Fruit fly (Drosophila melanogaster) whole organism, prepupa: Measurements from ENCODE around the gene mex1.
A peak's percentile ranks its signal among the peaks of the same experiment; 100 is the strongest.

Source experiments
- Blimp-1 ChIP-seq: fragments of 200-800 bp; sonication (Bioruptor generic); optimal IDR thresholded peaks from 3 replicates; lab custom pipeline; 2017; ENCODE audit warnings: missing biosample characterization, missing genetic modification characterization, mild to moderate bottlenecking, moderate library complexity, missing genetic modification reagents
- CG10631 ChIP-seq: fragments of 200-800 bp; sonication (Bioruptor generic); optimal IDR thresholded peaks from 2 replicates; lab custom pipeline; 2016; ENCODE audit warnings: missing biosample characterization, missing genetic modification characterization
- CG10669 ChIP-seq: fragments of 200-800 bp; sonication (Bioruptor generic); optimal IDR thresholded peaks from 3 replicates; lab custom pipeline; 2018; ENCODE audit warnings: missing biosample characterization, mild to moderate bottlenecking, missing genetic modification characterization, moderate library complexity
- CG11294 ChIP-seq: fragments of 200-800 bp; sonication (Bioruptor generic); IDR thresholded peaks from 2 replicates; pipeline ENCODE4 v1.3.6; 2022; ENCODE audit warnings: missing biosample characterization, missing genetic modification characterization
- CG11762 ChIP-seq: fragments of 200-800 bp; sonication (Bioruptor generic); optimal IDR thresholded peaks from 3 replicates; lab custom pipeline; 2016; ENCODE audit warnings: missing biosample characterization, missing genetic modification characterization; ENCODE audit not compliant: insufficient read depth
- CG15336 ChIP-seq: fragments of 200-800 bp; sonication (Bioruptor generic); IDR thresholded peaks from 2 replicates; pipeline ENCODE4 v1.3.6; 2022; ENCODE audit warnings: missing biosample characterization, missing genetic modification characterization
- CG16779 ChIP-seq: fragments of 200-800 bp; sonication (Bioruptor generic); optimal IDR thresholded peaks from 3 replicates; lab custom pipeline; 2017; ENCODE audit warnings: missing biosample characterization, mild to moderate bottlenecking, missing genetic modification characterization
- CG32006 ChIP-seq: fragments of 200-800 bp; sonication (Bioruptor generic); optimal IDR thresholded peaks from 3 replicates; lab custom pipeline; 2017; ENCODE audit warnings: missing biosample characterization, mild to moderate bottlenecking, missing genetic modification characterization
- CG34406 ChIP-seq: fragments of 200-800 bp; sonication (Bioruptor generic); optimal IDR thresholded peaks from 3 replicates; lab custom pipeline; 2016; ENCODE audit warnings: missing biosample characterization, missing genetic modification characterization
- CG3919 ChIP-seq: fragments of 200-800 bp; sonication (Bioruptor generic); optimal IDR thresholded peaks from 3 replicates; lab custom pipeline; 2016; ENCODE audit warnings: missing biosample characterization, missing genetic modification characterization
- CG6276 ChIP-seq: fragments of 200-800 bp; sonication (Bioruptor generic); optimal IDR thresholded peaks from 2 replicates; lab custom pipeline; 2017; ENCODE audit warnings: missing biosample characterization, mild to moderate bottlenecking, missing genetic modification characterization
- CG6792 ChIP-seq: fragments of 200-800 bp; sonication (Bioruptor generic); optimal IDR thresholded peaks from 3 replicates; lab custom pipeline; 2016; ENCODE audit warnings: missing biosample characterization, missing genetic modification characterization
- CG6808 ChIP-seq: fragments of 200-800 bp; sonication (Bioruptor generic); optimal IDR thresholded peaks from 3 replicates; lab custom pipeline; 2017; ENCODE audit warnings: missing biosample characterization, missing genetic modification characterization, mild to moderate bottlenecking, moderate library complexity, missing genetic modification reagents
- CG6854 ChIP-seq: fragments of 200-800 bp; sonication (Bioruptor generic); optimal IDR thresholded peaks from 2 replicates; lab custom pipeline; 2017; ENCODE audit warnings: missing biosample characterization, mild to moderate bottlenecking, missing genetic modification characterization
- CG7368 ChIP-seq: fragments of 200-800 bp; sonication (Bioruptor generic); optimal IDR thresholded peaks from 3 replicates; lab custom pipeline; 2016; ENCODE audit warnings: missing biosample characterization, missing genetic modification characterization
- CG8119 ChIP-seq: fragments of 200-800 bp; sonication (Bioruptor generic); IDR thresholded peaks from 3 replicates; pipeline ENCODE4 v1.3.6; 2022; ENCODE audit warnings: missing biosample characterization, missing genetic modification characterization
- CG8319 ChIP-seq: fragments of 200-800 bp; sonication (Bioruptor generic); optimal IDR thresholded peaks from 3 replicates; lab custom pipeline; 2016; ENCODE audit warnings: missing biosample characterization, missing genetic modification characterization
- CG9139 ChIP-seq: fragments of 200-800 bp; sonication (Bioruptor generic); optimal IDR thresholded peaks from 3 replicates; lab custom pipeline; 2017; ENCODE audit warnings: missing biosample characterization, mild to moderate bottlenecking, missing genetic modification characterization
- Eip78C ChIP-seq: fragments of 200-800 bp; sonication (Bioruptor generic); peaks from one replicate; lab custom pipeline; 2016; ENCODE audit warnings: missing biosample characterization, missing genetic modification characterization
- Ets96B ChIP-seq: fragments of 200-800 bp; optimal IDR thresholded peaks from 2 replicates; lab custom pipeline; 2019; ENCODE audit warnings: missing biosample characterization, mild to moderate bottlenecking, missing genetic modification characterization, moderate library complexity
- Hr38 ChIP-seq: sonication (Bioruptor generic); optimal IDR thresholded peaks from 2 replicates; lab custom pipeline; 2016; ENCODE audit warnings: missing biosample characterization, missing genetic modification characterization
- Hr4 ChIP-seq: fragments of 200-800 bp; sonication (Bioruptor generic); optimal IDR thresholded peaks from 3 replicates; lab custom pipeline; 2016; ENCODE audit warnings: missing biosample characterization, missing genetic modification characterization
- Lpt ChIP-seq: fragments of 200-800 bp; sonication (Bioruptor generic); optimal IDR thresholded peaks from 3 replicates; lab custom pipeline; 2016; ENCODE audit warnings: missing biosample characterization, missing genetic modification characterization
- Met ChIP-seq: fragments of 200-800 bp; sonication (Bioruptor generic); optimal IDR thresholded peaks from 3 replicates; lab custom pipeline; 2016; ENCODE audit warnings: missing biosample characterization, missing genetic modification characterization
- OdsH ChIP-seq: fragments of 200-800 bp; sonication (Bioruptor generic); optimal IDR thresholded peaks from 3 replicates; lab custom pipeline; 2016; ENCODE audit warnings: missing biosample characterization, missing genetic modification characterization
- Smox ChIP-seq: fragments of 200-800 bp; sonication (Bioruptor generic); optimal IDR thresholded peaks from 3 replicates; lab custom pipeline; 2016; ENCODE audit warnings: missing biosample characterization, missing genetic modification characterization
- Sox14 ChIP-seq: fragments of 200-800 bp; sonication (Bioruptor generic); optimal IDR thresholded peaks from 3 replicates; lab custom pipeline; 2016; ENCODE audit warnings: missing biosample characterization, missing genetic modification characterization
- achi ChIP-seq: fragments of 200-800 bp; sonication (Bioruptor generic); optimal IDR thresholded peaks from 3 replicates; lab custom pipeline; 2016; ENCODE audit warnings: missing biosample characterization, missing genetic modification characterization
- cyc ChIP-seq: fragments of 200-800 bp; sonication (Bioruptor generic); optimal IDR thresholded peaks from 3 replicates; lab custom pipeline; 2016; ENCODE audit warnings: missing biosample characterization, missing genetic modification characterization
- dac ChIP-seq: fragments of 200-800 bp; sonication (Bioruptor generic); optimal IDR thresholded peaks from 2 replicates; lab custom pipeline; 2017; ENCODE audit warnings: missing biosample characterization, mild to moderate bottlenecking, missing genetic modification characterization
- dsx ChIP-seq: fragments of 200-800 bp; optimal IDR thresholded peaks from 3 replicates; lab custom pipeline; 2019; ENCODE audit warnings: missing biosample characterization, mild to moderate bottlenecking, missing genetic modification characterization, moderate library complexity; ENCODE audit not compliant: poor library complexity, severe bottlenecking
- eg ChIP-seq: fragments of 200-800 bp; sonication (Bioruptor generic); IDR thresholded peaks from 3 replicates; pipeline ENCODE4 v1.3.6; 2022; ENCODE audit warnings: missing biosample characterization, missing genetic modification characterization
- esn ChIP-seq: fragments of 200-800 bp; sonication (Bioruptor generic); optimal IDR thresholded peaks from 2 replicates; lab custom pipeline; 2016; ENCODE audit warnings: missing biosample characterization, mild to moderate bottlenecking, missing genetic modification characterization, moderate library complexity
- fd85E ChIP-seq: fragments of 200-800 bp; sonication (Bioruptor generic); optimal IDR thresholded peaks from 3 replicates; lab custom pipeline; 2016; ENCODE audit warnings: missing biosample characterization, missing genetic modification characterization
- fkh ChIP-seq: fragments of 200-800 bp; sonication (Bioruptor generic); optimal IDR thresholded peaks from 3 replicates; lab custom pipeline; 2017; ENCODE audit warnings: missing biosample characterization, mild to moderate bottlenecking, missing genetic modification characterization, moderate library complexity
- net ChIP-seq: fragments of 200-800 bp; sonication (Bioruptor generic); optimal IDR thresholded peaks from 3 replicates; lab custom pipeline; 2016; ENCODE audit warnings: missing biosample characterization, missing genetic modification characterization
- pdm3 ChIP-seq: fragments of 200-800 bp; sonication (Bioruptor generic); optimal IDR thresholded peaks from 3 replicates; lab custom pipeline; 2016; ENCODE audit warnings: missing biosample characterization, missing genetic modification characterization
- spab ChIP-seq: fragments of 200-800 bp; sonication (Bioruptor generic); optimal IDR thresholded peaks from 2 replicates; lab custom pipeline; 2017; ENCODE audit warnings: missing biosample characterization, mild to moderate bottlenecking, missing genetic modification characterization, missing genetic modification reagents
- ss ChIP-seq, 2 experiments: fragments of 200-800 bp; sonication (Bioruptor generic); optimal IDR thresholded peaks; 2 replicates in 1 of 2; 3 replicates in 1 of 2; lab custom pipeline; 2017 to 2018; ENCODE audit warnings: mild to moderate bottlenecking in 2 of 2, missing biosample characterization in 2 of 2, missing genetic modification characterization in 2 of 2, moderate library complexity in 1 of 2
- svp ChIP-seq: fragments of 200-800 bp; sonication (Bioruptor generic); peaks from one replicate; lab custom pipeline; 2016; ENCODE audit warnings: missing biosample characterization, missing genetic modification characterization
- topi ChIP-seq: fragments of 200-800 bp; sonication (Bioruptor generic); optimal IDR thresholded peaks from 3 replicates; lab custom pipeline; 2016; ENCODE audit warnings: missing biosample characterization, missing genetic modification characterization
- vri ChIP-seq: fragments of 200-800 bp; sonication (Bioruptor generic); optimal IDR thresholded peaks from 3 replicates; lab custom pipeline; 2016; ENCODE audit warnings: missing biosample characterization, mild to moderate bottlenecking, missing genetic modification characterization

mex1 gene

DNA sequence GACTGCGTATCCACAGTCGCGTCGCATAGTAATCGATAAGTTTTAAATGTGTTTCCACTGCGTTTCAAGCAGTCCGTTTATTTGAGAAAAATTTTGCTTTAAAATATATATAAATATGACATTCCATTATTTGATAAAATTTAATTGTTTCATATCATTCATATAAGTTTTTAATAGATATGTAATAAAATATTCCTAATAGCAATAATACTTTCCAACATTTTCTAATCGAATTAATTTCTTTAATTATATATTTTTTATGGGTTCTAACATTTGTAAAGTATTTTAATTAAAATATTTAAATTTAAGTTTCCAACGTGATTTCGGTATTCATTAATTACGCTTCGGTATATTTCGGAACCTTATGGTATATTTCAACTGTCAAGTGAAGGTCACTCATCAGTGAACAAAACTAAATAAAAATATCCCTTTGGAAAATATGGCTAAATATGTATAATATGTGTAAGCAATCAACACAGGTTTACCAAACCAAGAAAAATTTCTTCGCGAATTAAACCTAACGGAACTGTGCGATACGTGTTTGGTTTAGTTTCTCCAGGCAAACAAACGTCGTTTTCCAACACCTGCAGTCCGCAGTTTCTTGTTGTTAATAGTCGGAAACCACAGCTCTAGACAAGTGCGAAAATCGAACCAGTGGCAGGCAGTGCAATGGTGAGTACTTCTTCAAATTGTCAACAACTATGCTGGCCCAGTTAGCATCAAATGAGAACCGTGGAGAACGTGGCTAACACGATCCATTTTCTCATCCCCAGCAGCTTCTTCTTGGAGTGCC is 43.9 kb upstream of the mex1 start, which contains the start of the genes CG7739 and SCCRO (continued):
- TF ChIP-seq dac (GFP tag; lab: Kevin White, UChicago) (no peak), net (GFP tag; lab: Kevin White, UChicago) (peak; percentile 20), Eip78C (GFP tag; lab: Kevin White, UChicago) (peak; percentile 65), Blimp-1 (GFP tag; lab: Kevin White, UChicago) (no peak), CG6808 (GFP tag; lab: Kevin White, UChicago) (no peak), CG6276 (GFP tag; lab: Kevin White, UChicago) (no peak), Lpt (GFP tag; lab: Kevin White, UChicago) (no peak), pdm3 (GFP tag; lab: Kevin White, UChicago) (no peak), Sox14 (GFP tag; lab: Kevin White, UChicago) (peak; percentile 25), CG9139 (GFP tag; lab: Kevin White, UChicago) (no peak), achi (no peak), Met (no peak), CG10669 (GFP tag; lab: Kevin White, UChicago) (peak; percentile 21), CG10631 (GFP tag; lab: Kevin White, UChicago) (peak; percentile 43), CG32006 (no peak), OdsH (GFP tag; lab: Kevin White, UChicago) (no peak), Smox (GFP tag; lab: Kevin White, UChicago) (no peak), CG8119 (GFP tag; lab: Robert Waterston, UW) (peak; percentile 57; the same call in 2 of the 3 replicates), Hr4 (GFP tag; lab: Kevin White, UChicago) (peak; percentile 30), CG34406 (GFP tag; lab: Kevin White, UChicago) (peak; percentile 32), CG15336 (GFP tag; lab: Robert Waterston, UW) (peak; percentile 51; the same call in 1 of the 2 replicates), CG6792 (GFP tag; lab: Kevin White, UChicago) (no peak), cyc (GFP tag; lab: Kevin White, UChicago) (peak; percentile 23), fkh (GFP tag; lab: Kevin White, UChicago) (peak; percentile 42)

- TF ChIP-seq vri (GFP tag; lab: Kevin White, UChicago), result no peak
- peak; percentile 17 for TF ChIP-seq Eip78C (GFP tag; lab: Kevin White, UChicago)
Measured at dm6 chr3L:15562727-15563057, 43.3 kb upstream of the mex1 start.

dm6 chr3L:15553993-15554644 is 34.7 kb upstream of the mex1 start, which contains the start of gene AGO2:
Gene AGO2, plus strand, starts transcription at chr3L:15554113.
- TF ChIP-seq Ets96B, result peak; percentile 47
- peak; percentile 80 for TF ChIP-seq CG9139 (GFP tag; lab: Kevin White, UChicago)
- TF ChIP-seq svp, result peak; percentile 55
- TF ChIP-seq CG11294, result no peak; the same call in 1 of the 2 replicates
- TF ChIP-seq ss (GFP tag; optimal IDR thresholded peaks at IDR 0.05; lab: Kevin White, UChicago), result peak in 1 of 2 experiments; percentile 94
- peak; percentile 91; the same call in 2 of the 3 replicates for TF ChIP-seq eg (GFP tag; lab: Robert Waterston, UW)
- TF ChIP-seq CG8319 (GFP tag; lab: Kevin White, UChicago), result peak; percentile 71
- TF ChIP-seq dsx (GFP tag; lab: Kevin White, UChicago), result peak; percentile 94
- TF ChIP-seq Eip78C (GFP tag; lab: Kevin White, UChicago), result peak; percentile 59
- TF ChIP-seq vri (GFP tag; lab: Kevin White, UChicago), result peak; percentile 30
- TF ChIP-seq CG15336 (GFP tag; lab: Robert Waterston, UW), result peak; percentile 44; the same call in 1 of the 2 replicates
- TF ChIP-seq topi, result peak; percentile 50
- peak; percentile 97 for TF ChIP-seq CG6276 (GFP tag; lab: Kevin White, UChicago)
- TF ChIP-seq CG3919 (GFP tag; lab: Kevin White, UChicago), result peak; percentile 85
- no peak for TF ChIP-seq Smox (GFP tag; lab: Kevin White, UChicago)
- TF ChIP-seq CG6808 (GFP tag; lab: Kevin White, UChicago), result peak; percentile 91
- TF ChIP-seq Hr38 (GFP tag; lab: Kevin White, UChicago), result no peak
- TF ChIP-seq CG7368 (GFP tag; lab: Kevin White, UChicago), result peak; percentile 84
- TF ChIP-seq CG10669 (GFP tag; lab: Kevin White, UChicago), result peak; percentile 87
- no peak for TF ChIP-seq CG6792 (GFP tag; lab: Kevin White, UChicago)
- TF ChIP-seq fd85E, result peak; percentile 60
- TF ChIP-seq Met, result peak; percentile 19
- peak; percentile 56 for TF ChIP-seq dac (GFP tag; lab: Kevin White, UChicago)
- TF ChIP-seq CG11762 (GFP tag; lab: Kevin White, UChicago), result peak; percentile 78
- peak; percentile 67 for TF ChIP-seq CG6854 (GFP tag; lab: Kevin White, UChicago)
- peak; percentile 56 for TF ChIP-seq Blimp-1 (GFP tag; lab: Kevin White, UChicago)
- peak; percentile 91 for TF ChIP-seq spab (GFP tag; lab: Kevin White, UChicago)
- peak; percentile 87 for TF ChIP-seq Lpt (GFP tag; lab: Kevin White, UChicago)
- TF ChIP-seq CG16779 (tag; lab: Kevin White, UChicago), result peak; percentile 62
- peak; percentile 43 for TF ChIP-seq esn
